Worm (Caenorhabditis elegans): ENCODE measurements around the gene ints-2.

DNA sequence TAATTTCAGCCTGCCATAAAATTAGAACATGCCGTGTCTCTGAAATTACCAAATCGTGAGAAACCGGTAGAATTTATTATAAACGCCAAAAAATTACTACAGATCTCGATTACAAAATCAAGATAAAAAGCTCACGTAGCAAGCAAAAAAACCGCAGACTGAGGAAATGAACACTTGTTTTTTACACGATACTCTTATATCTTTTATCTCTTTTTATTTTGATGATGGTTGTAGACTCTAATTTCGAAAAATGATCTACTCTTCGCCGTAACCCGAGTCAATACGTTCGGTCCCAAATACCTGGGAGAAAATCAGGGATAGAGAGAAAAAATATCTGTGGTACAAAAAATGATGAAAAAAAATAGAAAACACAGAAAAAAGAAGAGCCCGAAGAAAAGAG, 37.7 kb downstream of the ints-2 start:
- no peak for TF ChIP-seq egl-18 (GFP tag; IDR thresholded peaks at IDR 0.05)
- TF ChIP-seq hrde-1 (tag; optimal IDR thresholded peaks at IDR 0.05; ENCODE audit: borderline replicate concordance), result no peak
- TF ChIP-seq F49E8.2 (tag; optimal IDR thresholded peaks at IDR 0.05; ENCODE audit: insufficient read depth), result no peak
- TF ChIP-seq egl-44 (GFP tag; IDR thresholded peaks at IDR 0.05), result no peak
- TF ChIP-seq ceh-27 (GFP tag; optimal IDR thresholded peaks at IDR 0.05), result no peak
- no peak for TF ChIP-seq dpl-1 (GFP tag; optimal IDR thresholded peaks at IDR 0.05)
- no peak for TF ChIP-seq ets-4 (GFP tag; optimal IDR thresholded peaks at IDR 0.05)
- TF ChIP-seq attf-3 (GFP tag; conservative IDR thresholded peaks at IDR 0.05), result no peak
